Worm (Caenorhabditis elegans): ENCODE data around the gene Y48C3A.12.

ce11 chrII:13339984-13340383 lies 36.2 kb upstream of the Y48C3A.12 start:
- TF ChIP-seq mdl-1 (tag; optimal IDR thresholded peaks at IDR 0.05) (no peak), snpc-4 (tag; optimal IDR thresholded peaks at IDR 0.05) (no peak), fos-1 (tag; optimal IDR thresholded peaks at IDR 0.05) (no peak), mdt-29 (GFP tag; IDR thresholded peaks at IDR 0.05) (no peak), arid-1 (GFP tag; conservative IDR thresholded peaks at IDR 0.05) (no peak), jun-1 (tag; optimal IDR thresholded peaks at IDR 0.05) (no peak), T20F7.1 (GFP tag; optimal IDR thresholded peaks at IDR 0.05) (no peak)

All from whole organism, L4 larva.